Fruit fly (Drosophila melanogaster) whole organism, embryonic: ENCODE results near the gene Dr.

Experiments used
- Atf3 ChIP-seq: fragments of 200-800 bp; sonication (Bioruptor generic); optimal IDR thresholded peaks from 3 replicates; lab custom pipeline; 2016; ENCODE audit warnings: missing biosample characterization, missing genetic modification characterization
- CG10267 ChIP-seq: fragments of 200-800 bp; sonication (Bioruptor generic); optimal IDR thresholded peaks from 2 replicates; lab custom pipeline; 2018; ENCODE audit warnings: missing biosample characterization, mild to moderate bottlenecking, missing genetic modification characterization, moderate library complexity
- CG10321 ChIP-seq: fragments of 200-800 bp; sonication (Bioruptor generic); IDR thresholded peaks from 2 replicates; pipeline ENCODE4 v1.3.6; 2022; ENCODE audit warnings: missing biosample characterization, missing genetic modification characterization
- CG10431 ChIP-seq: fragments of 200-800 bp; sonication (Bioruptor generic); optimal IDR thresholded peaks from 3 replicates; lab custom pipeline; 2018; ENCODE audit warnings: missing biosample characterization, mild to moderate bottlenecking, missing genetic modification characterization
- CG11560 ChIP-seq: fragments of 200-800 bp; sonication (Bioruptor generic); IDR thresholded peaks from 3 replicates; pipeline ENCODE4 v1.3.6; 2022; ENCODE audit warnings: missing biosample characterization, missing genetic modification characterization
- CG14050 ChIP-seq: fragments of 200-800 bp; sonication (Bioruptor generic); IDR thresholded peaks from 3 replicates; pipeline ENCODE4 v1.3.6; 2022; ENCODE audit warnings: missing biosample characterization, missing genetic modification characterization
- CG15011 ChIP-seq: fragments of 200-800 bp; sonication (Bioruptor generic); optimal IDR thresholded peaks from 3 replicates; lab custom pipeline; 2018; ENCODE audit warnings: missing biosample characterization, mild to moderate bottlenecking, missing genetic modification characterization
- CG2712 ChIP-seq: fragments of 200-800 bp; optimal IDR thresholded peaks from 3 replicates; lab custom pipeline; 2019; ENCODE audit warnings: missing biosample characterization, mild to moderate bottlenecking, missing genetic modification characterization, moderate library complexity
- CG2875 ChIP-seq: fragments of 200-800 bp; sonication (Bioruptor generic); optimal IDR thresholded peaks from 2 replicates; lab custom pipeline; 2017; ENCODE audit warnings: missing biosample characterization, mild to moderate bottlenecking, missing genetic modification characterization, missing genetic modification reagents
- CG42726 ChIP-seq: fragments of 200-800 bp; sonication (Bioruptor generic); IDR thresholded peaks from 2 replicates; pipeline ENCODE4 v1.3.6; 2022; ENCODE audit warnings: missing biosample characterization, missing genetic modification characterization; ENCODE audit not compliant: partially characterized antibody
- CG6272 ChIP-seq: fragments of 200-800 bp; sonication (Bioruptor generic); IDR thresholded peaks from 2 replicates; pipeline ENCODE4 v1.3.6; 2022; ENCODE audit warnings: missing biosample characterization, missing genetic modification characterization
- CG8924 ChIP-seq: fragments of 200-800 bp; optimal IDR thresholded peaks from 3 replicates; lab custom pipeline; 2019; ENCODE audit warnings: missing biosample characterization, mild to moderate bottlenecking, missing genetic modification characterization, moderate library complexity
- Chrac-16 ChIP-seq: fragments of 200-800 bp; sonication (Bioruptor generic); optimal IDR thresholded peaks from 3 replicates; lab custom pipeline; 2016; ENCODE audit warnings: missing biosample characterization, missing genetic modification characterization
- Doc2 ChIP-seq: fragments of 200-800 bp; sonication (Bioruptor generic); IDR thresholded peaks from 2 replicates; pipeline ENCODE4 v1.3.6; 2022; ENCODE audit warnings: missing biosample characterization, missing genetic modification characterization
- Dp ChIP-seq: fragments of 200-800 bp; sonication (Bioruptor generic); optimal IDR thresholded peaks from 2 replicates; lab custom pipeline; 2018; ENCODE audit warnings: missing biosample characterization, mild to moderate bottlenecking, missing genetic modification characterization, moderate library complexity
- HmgZ ChIP-seq: fragments of 200-800 bp; sonication (Bioruptor generic); optimal IDR thresholded peaks from 2 replicates; lab custom pipeline; 2018; ENCODE audit warnings: missing biosample characterization, mild to moderate bottlenecking, missing genetic modification characterization
- Hr3 ChIP-seq: fragments of 200-800 bp; sonication (Bioruptor generic); optimal IDR thresholded peaks from 3 replicates; lab custom pipeline; 2016; ENCODE audit warnings: missing biosample characterization, missing genetic modification characterization
- MBD-R2 ChIP-seq: fragments of 200-800 bp; sonication (Bioruptor generic); IDR thresholded peaks from 2 replicates; pipeline ENCODE4 v1.3.6; 2022; ENCODE audit warnings: missing biosample characterization, missing genetic modification characterization
- Mad ChIP-seq: fragments of 200-800 bp; sonication (Bioruptor generic); optimal IDR thresholded peaks from 2 replicates; lab custom pipeline; 2016; ENCODE audit warnings: missing biosample characterization, missing genetic modification characterization
- Max ChIP-seq: fragments of 200-800 bp; sonication (Bioruptor generic); optimal IDR thresholded peaks from 2 replicates; lab custom pipeline; 2016; ENCODE audit warnings: missing biosample characterization, mild to moderate bottlenecking, missing genetic modification characterization
- NK7.1 ChIP-seq: fragments of 200-800 bp; sonication (Bioruptor generic); optimal IDR thresholded peaks from 3 replicates; lab custom pipeline; 2016; ENCODE audit warnings: missing biosample characterization, missing genetic modification characterization
- Nf-YC ChIP-seq: fragments of 200-800 bp; optimal IDR thresholded peaks from 3 replicates; lab custom pipeline; 2019; ENCODE audit warnings: missing biosample characterization, mild to moderate bottlenecking, missing genetic modification characterization, moderate library complexity
- Rfx ChIP-seq: fragments of 200-800 bp; sonication (Bioruptor generic); IDR thresholded peaks from 2 replicates; pipeline ENCODE4 v1.3.6; 2022; ENCODE audit warnings: missing biosample characterization, missing genetic modification characterization
- Rx ChIP-seq: fragments of 200-800 bp; sonication (Bioruptor generic); IDR thresholded peaks from 2 replicates; pipeline ENCODE4 v1.3.6; 2022; ENCODE audit warnings: missing biosample characterization, missing genetic modification characterization
- Sin3A ChIP-seq: fragments of >200 bp; optimal IDR thresholded peaks from 2 replicates; lab custom pipeline; 2018
- Sox100B ChIP-seq: fragments of 200-800 bp; sonication (Bioruptor generic); optimal IDR thresholded peaks from 3 replicates; lab custom pipeline; 2018; ENCODE audit warnings: missing biosample characterization, mild to moderate bottlenecking, missing genetic modification characterization
- Spps ChIP-seq: fragments of 200-800 bp; sonication (Bioruptor generic); optimal IDR thresholded peaks from 2 replicates; lab custom pipeline; 2018; ENCODE audit warnings: missing biosample characterization, mild to moderate bottlenecking, missing genetic modification characterization
- Stat92E ChIP-seq, 3 experiments: fragments of >200 bp in 2 of 3; fragments of 200-800 bp in 1 of 3; sonication (Bioruptor generic) in 1 of 3; optimal IDR thresholded peaks; 2 replicates each; lab custom pipeline; 2017 to 2019; ENCODE audit warnings: missing biosample characterization in 3 of 3, missing genetic modification characterization in 3 of 3, mild to moderate bottlenecking in 1 of 3, moderate library complexity in 1 of 3
- TFAM ChIP-seq: fragments of 200-800 bp; sonication (Bioruptor generic); optimal IDR thresholded peaks from 2 replicates; lab custom pipeline; 2017; ENCODE audit warnings: missing biosample characterization, missing genetic modification characterization, inconsistent platforms
- Trl ChIP-seq, 3 experiments: fragments of >200 bp in 2 of 3; fragments of 200-800 bp in 1 of 3; sonication (Bioruptor generic) in 1 of 3; optimal IDR thresholded peaks; 2 replicates in 1 of 3; 3 replicates in 2 of 3; lab custom pipeline; 2016 to 2017; ENCODE audit warnings: missing biosample characterization in 1 of 3, missing genetic modification characterization in 1 of 3
- Usf ChIP-seq: fragments of 200-800 bp; sonication (Bioruptor generic); optimal IDR thresholded peaks from 2 replicates; lab custom pipeline; 2017; ENCODE audit warnings: missing genotype, missing biosample characterization, missing genetic modification characterization
- ase ChIP-seq: fragments of 200-800 bp; sonication (Bioruptor generic); IDR thresholded peaks from 3 replicates; pipeline ENCODE4 v1.3.6; 2022; ENCODE audit warnings: missing biosample characterization, missing genetic modification characterization
- ash1 ChIP-seq: fragments of 200-800 bp; sonication (Bioruptor generic); optimal IDR thresholded peaks from 2 replicates; lab custom pipeline; 2018; ENCODE audit warnings: missing biosample characterization, mild to moderate bottlenecking, missing genetic modification characterization
- chm ChIP-seq: fragments of 200-800 bp; sonication (Bioruptor generic); IDR thresholded peaks from 2 replicates; pipeline ENCODE4 v1.3.6; 2022; ENCODE audit warnings: missing biosample characterization, missing genetic modification characterization
- crc ChIP-seq: fragments of 200-800 bp; sonication (Bioruptor generic); optimal IDR thresholded peaks from 2 replicates; lab custom pipeline; 2016; ENCODE audit warnings: missing biosample characterization, missing genetic modification characterization
- da ChIP-seq: fragments of 200-800 bp; sonication (Bioruptor generic); optimal IDR thresholded peaks from 2 replicates; lab custom pipeline; 2016; ENCODE audit warnings: missing biosample characterization, missing genetic modification characterization
- dati ChIP-seq: fragments of 200-800 bp; sonication (Bioruptor generic); IDR thresholded peaks from 2 replicates; pipeline ENCODE4 v1.3.6; 2022; ENCODE audit warnings: missing biosample characterization, missing genetic modification characterization
- ewg ChIP-seq: fragments of 200-800 bp; sonication (Bioruptor generic); optimal IDR thresholded peaks from 3 replicates; lab custom pipeline; 2017; ENCODE audit warnings: mild to moderate bottlenecking, missing biosample characterization, missing genetic modification reagents, missing genetic modification characterization
- grn ChIP-seq: fragments of 200-800 bp; sonication (Bioruptor generic); optimal IDR thresholded peaks from 3 replicates; lab custom pipeline; 2017; ENCODE audit warnings: missing biosample characterization, missing genetic modification characterization
- knrl ChIP-seq: fragments of 200-800 bp; sonication (Bioruptor generic); IDR thresholded peaks from 3 replicates; pipeline ENCODE4 v1.3.6; 2022; ENCODE audit warnings: missing biosample characterization, missing genetic modification characterization; ENCODE audit not compliant: partially characterized antibody
- lola ChIP-seq, 3 experiments: fragments of >200 bp in 2 of 3; fragments of 200-800 bp in 1 of 3; sonication (Bioruptor generic) in 1 of 3; optimal IDR thresholded peaks; 2 replicates each; lab custom pipeline; 2017 to 2019; ENCODE audit warnings: missing biosample characterization in 3 of 3, missing genetic modification characterization in 3 of 3, mild to moderate bottlenecking in 1 of 3, moderate library complexity in 1 of 3
- luna ChIP-seq: fragments of 200-800 bp; sonication (Bioruptor generic); optimal IDR thresholded peaks from 2 replicates; lab custom pipeline; 2016; ENCODE audit warnings: missing biosample characterization, missing genetic modification characterization
- mirr ChIP-seq: fragments of 200-800 bp; sonication (Bioruptor generic); optimal IDR thresholded peaks from 3 replicates; lab custom pipeline; 2018; ENCODE audit warnings: missing biosample characterization, mild to moderate bottlenecking, missing genetic modification characterization
- pnt ChIP-seq: fragments of 200-800 bp; sonication (Bioruptor generic); optimal IDR thresholded peaks from 3 replicates; lab custom pipeline; 2016; ENCODE audit warnings: missing biosample characterization, missing genetic modification characterization
- psq ChIP-seq: fragments of 200-800 bp; sonication (Bioruptor generic); optimal IDR thresholded peaks from 2 replicates; lab custom pipeline; 2017; ENCODE audit warnings: missing biosample characterization, missing genetic modification characterization
- sqz ChIP-seq: fragments of 200-800 bp; sonication (Bioruptor generic); optimal IDR thresholded peaks from 3 replicates; lab custom pipeline; 2018; ENCODE audit warnings: missing biosample characterization, mild to moderate bottlenecking, missing genetic modification characterization
- trem ChIP-seq: fragments of 200-800 bp; optimal IDR thresholded peaks from 3 replicates; lab custom pipeline; 2019; ENCODE audit warnings: missing biosample characterization, mild to moderate bottlenecking, missing genetic modification characterization, moderate library complexity
- unpg ChIP-seq: fragments of 200-800 bp; sonication (Bioruptor generic); optimal IDR thresholded peaks from 3 replicates; lab custom pipeline; 2018; ENCODE audit warnings: missing biosample characterization, mild to moderate bottlenecking, missing genetic modification characterization, moderate library complexity
- usp ChIP-seq: fragments of >200 bp; optimal IDR thresholded peaks from 2 replicates; lab custom pipeline; 2017; ENCODE audit warnings: missing biosample characterization, missing genetic modification characterization
- zfh1 ChIP-seq: fragments of 200-800 bp; sonication (Bioruptor generic); IDR thresholded peaks from 3 replicates; pipeline ENCODE4 v1.3.6; 2022; ENCODE audit warnings: missing biosample characterization, missing genetic modification characterization

The Dr gene

DNA sequence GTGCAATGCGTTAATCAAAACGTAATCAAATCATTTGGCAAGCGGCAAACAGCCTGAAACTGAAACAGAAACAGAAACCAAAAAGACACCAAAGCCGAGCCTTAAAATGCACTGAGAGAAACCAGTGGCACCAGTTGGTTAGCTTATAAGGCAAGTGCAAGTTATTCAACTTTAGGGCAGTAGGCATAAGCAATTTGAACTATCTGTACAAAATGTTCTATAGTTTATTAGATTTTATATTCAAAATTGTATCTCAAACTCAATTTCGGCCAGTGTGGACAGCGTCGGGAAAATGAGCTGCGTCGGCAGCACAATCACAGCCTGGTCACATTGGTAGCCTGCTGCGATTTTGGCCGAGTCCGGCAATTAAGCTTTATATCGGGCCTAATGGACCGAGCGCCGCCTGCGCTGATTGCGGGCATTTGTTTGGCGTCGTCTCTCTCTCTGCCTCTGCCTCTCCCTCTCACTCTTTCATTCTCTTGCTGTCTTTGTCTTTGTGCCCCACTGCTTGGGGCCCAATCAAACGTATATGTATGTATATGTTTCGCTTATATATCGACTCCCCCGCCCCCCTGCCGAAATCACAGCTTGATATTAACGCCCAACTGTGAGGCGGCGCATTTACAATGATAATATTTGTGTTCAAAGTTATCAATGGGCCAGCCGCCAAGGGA, 10.9 kb downstream of the Dr start:
- TF ChIP-seq CG6272 (GFP tag; lab: Robert Waterston, UW) (peak; percentile 61), Hr3 (peak; percentile 46), Stat92E (GFP tag; optimal IDR thresholded peaks at IDR 0.05; lab: Kevin White, UChicago) (no peak), knrl (GFP tag; lab: Robert Waterston, UW) (no peak), ewg (GFP tag; lab: Kevin White, UChicago) (peak; percentile 40), Usf (GFP tag; lab: Kevin White, UChicago) (peak; percentile 14), dati (GFP tag; lab: Robert Waterston, UW) (no peak), CG11560 (no peak), sqz (GFP tag; lab: Kevin White, UChicago) (no peak), da (GFP tag; lab: Kevin White, UChicago) (no peak), Trl (optimal IDR thresholded peaks at IDR 0.05; lab: Kevin White, UChicago) (peak in 1 of 2 experiments; percentile 5), Trl (GFP tag; optimal IDR thresholded peaks at IDR 0.05; lab: Kevin White, UChicago) (peak; percentile 43), Doc2 (GFP tag; lab: Robert Waterston, UW) (no peak), trem (tag; lab: Kevin White, UChicago) (peak; percentile 46), CG15011 (no peak), Rx (GFP tag; lab: Robert Waterston, UW) (peak; percentile 42; the same call in 1 of the 2 replicates), Chrac-16 (GFP tag; lab: Kevin White, UChicago) (peak; percentile 64), psq (GFP tag; lab: Kevin White, UChicago) (no peak), zfh1 (peak; percentile 87), NK7.1 (GFP tag; lab: Kevin White, UChicago) (no peak), Spps (tag; lab: Kevin White, UChicago) (peak; percentile 52), Dp (GFP tag; lab: Kevin White, UChicago) (no peak), mirr (GFP tag; lab: Kevin White, UChicago) (no peak), pnt (peak; percentile 59), CG10431 (GFP tag; lab: Kevin White, UChicago) (no peak), Sox100B (GFP tag; lab: Kevin White, UChicago) (peak; percentile 45), ash1 (GFP tag; lab: Kevin White, UChicago) (no peak), Atf3 (peak; percentile 42), CG10267 (tag; lab: Kevin White, UChicago) (peak; percentile 66), luna (GFP tag; lab: Kevin White, UChicago) (no peak), usp (GFP tag; lab: Kevin White, UChicago) (no peak), unpg (GFP tag; lab: Kevin White, UChicago) (peak; percentile 68), lola (GFP tag; optimal IDR thresholded peaks at IDR 0.05; lab: Kevin White, UChicago) (peak in 1 of 3 experiments; percentile 80), HmgZ (tag; lab: Kevin White, UChicago) (no peak), CG2875 (GFP tag; lab: Kevin White, UChicago) (peak; percentile 25), Nf-YC (peak; percentile 93), Rfx (GFP tag; lab: Robert Waterston, UW) (0 out of 2 replicates have a peak, but pooled peaks have one; percentile 18), TFAM (no peak), Max (GFP tag; lab: Kevin White, UChicago) (peak; percentile 39), grn (GFP tag; lab: Kevin White, UChicago) (no peak), CG14050 (GFP tag; lab: Robert Waterston, UW) (peak; percentile 66), MBD-R2 (no peak), CG2712 (tag; lab: Kevin White, UChicago) (peak; percentile 81), Sin3A (lab: Kevin White, UChicago) (no peak), ase (peak; percentile 44; the same call in 1 of the 3 replicates), Mad (GFP tag; lab: Kevin White, UChicago) (peak; percentile 33), CG42726 (no peak), CG10321 (GFP tag; lab: Robert Waterston, UW) (0 out of 2 replicates have a peak, but pooled peaks have one; percentile 40), CG8924 (peak; percentile 61), crc (GFP tag; lab: Kevin White, UChicago) (no peak), chm (peak; percentile 76)
